Fruit fly (Drosophila melanogaster): ENCODE data around the gene mus302.

DNA sequence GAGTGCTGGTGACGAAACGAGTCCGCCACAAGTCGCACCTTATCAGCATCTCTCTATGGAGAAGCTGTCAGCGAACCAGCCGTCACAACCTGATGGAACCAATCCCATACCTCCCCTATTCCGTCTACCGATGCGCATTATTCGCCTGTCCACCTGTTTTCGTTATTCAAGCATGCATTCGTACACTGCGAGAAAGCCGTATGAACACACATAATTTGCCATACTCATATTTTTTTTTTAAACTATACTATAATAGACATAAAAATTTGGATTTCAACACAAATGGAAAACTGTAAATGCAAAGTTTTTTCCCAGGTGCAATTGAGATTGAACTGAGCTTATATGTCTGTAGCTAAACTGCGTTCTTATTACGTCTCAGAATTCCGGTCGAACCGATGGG is 17.1 kb upstream of the mus302 start:
- TF ChIP-seq pan (optimal IDR thresholded peaks at IDR 0.05) (no peak), psq (optimal IDR thresholded peaks at IDR 0.05) (no peak), EcR (GFP tag; optimal IDR thresholded peaks at IDR 0.05) (no peak), usp (GFP tag; optimal IDR thresholded peaks at IDR 0.05) (no peak)

All from whole organism.